Fruit fly (Drosophila melanogaster) whole organism, embryonic: ENCODE results near the gene CG14402.

Experiments
- Ada2b ChIP-seq: fragments of 200-800 bp; sonication (Bioruptor generic); IDR thresholded peaks from 2 replicates; pipeline ENCODE4 v1.3.6; 2022; ENCODE audit warnings: missing biosample characterization, missing genetic modification characterization
- Aef1 ChIP-seq: fragments of 200-800 bp; sonication (Bioruptor generic); IDR thresholded peaks from 3 replicates; pipeline ENCODE4 v1.3.6; 2022; ENCODE audit warnings: missing biosample characterization, missing genetic modification characterization
- Bgb ChIP-seq: fragments of 200-800 bp; sonication (Bioruptor generic); IDR thresholded peaks from 2 replicates; pipeline ENCODE4 v1.3.6; 2022; ENCODE audit warnings: missing biosample characterization, missing genetic modification characterization; ENCODE audit not compliant: partially characterized antibody
- CG10147 ChIP-seq: fragments of 200-800 bp; sonication (Bioruptor generic); optimal IDR thresholded peaks from 2 replicates; lab custom pipeline; 2019; ENCODE audit warnings: missing biosample characterization, mild to moderate bottlenecking, missing genetic modification characterization, moderate library complexity
- CG10431 ChIP-seq: fragments of 200-800 bp; sonication (Bioruptor generic); optimal IDR thresholded peaks from 3 replicates; lab custom pipeline; 2018; ENCODE audit warnings: missing biosample characterization, mild to moderate bottlenecking, missing genetic modification characterization
- CG10543 ChIP-seq: fragments of 200-800 bp; sonication (Bioruptor generic); optimal IDR thresholded peaks from 3 replicates; lab custom pipeline; 2017; ENCODE audit warnings: missing biosample characterization, mild to moderate bottlenecking, missing genetic modification characterization, moderate library complexity
- CG12236 ChIP-seq: fragments of 200-800 bp; sonication (Bioruptor generic); optimal IDR thresholded peaks from 2 replicates; lab custom pipeline; 2016; ENCODE audit warnings: missing biosample characterization, missing genetic modification characterization
- CG1233 ChIP-seq: fragments of 200-800 bp; sonication (Bioruptor generic); optimal IDR thresholded peaks from 4 replicates; lab custom pipeline; 2018; ENCODE audit warnings: missing biosample characterization, mild to moderate bottlenecking, missing genetic modification characterization
- CG17361 ChIP-seq: fragments of 200-800 bp; sonication (Bioruptor generic); IDR thresholded peaks from 3 replicates; pipeline ENCODE4 v1.3.6; 2022; ENCODE audit warnings: missing biosample characterization, missing genetic modification characterization
- CG18619 ChIP-seq: fragments of 200-800 bp; sonication (Bioruptor generic); optimal IDR thresholded peaks from 3 replicates; lab custom pipeline; 2017; ENCODE audit warnings: missing biosample characterization, mild to moderate bottlenecking, missing genetic modification characterization
- CG2199 ChIP-seq: fragments of 200-800 bp; sonication (Bioruptor generic); IDR thresholded peaks from 3 replicates; pipeline ENCODE4 v1.3.6; 2022; ENCODE audit warnings: missing biosample characterization, missing genetic modification characterization
- CG31224 ChIP-seq: fragments of 200-800 bp; sonication (Bioruptor generic); IDR thresholded peaks from 2 replicates; pipeline ENCODE4 v1.3.6; 2022; ENCODE audit warnings: missing biosample characterization, missing genetic modification characterization
- CG32532 ChIP-seq: fragments of 200-800 bp; sonication (Bioruptor generic); IDR thresholded peaks from 2 replicates; pipeline ENCODE4 v1.3.6; 2022; ENCODE audit warnings: missing biosample characterization, missing genetic modification characterization
- CG32772 ChIP-seq: fragments of 200-800 bp; sonication (Bioruptor generic); IDR thresholded peaks from 2 replicates; pipeline ENCODE4 v1.3.6; 2022; ENCODE audit warnings: missing biosample characterization, missing genetic modification characterization
- CG33213 ChIP-seq: fragments of 200-800 bp; sonication (Bioruptor generic); optimal IDR thresholded peaks from 3 replicates; lab custom pipeline; 2016; ENCODE audit warnings: missing biosample characterization, missing genetic modification characterization
- CG4404 ChIP-seq: fragments of 200-800 bp; sonication (Bioruptor generic); IDR thresholded peaks from 2 replicates; pipeline ENCODE4 v1.3.6; 2022; ENCODE audit warnings: missing biosample characterization, missing genetic modification characterization
- CG9437 ChIP-seq: fragments of 200-800 bp; sonication (Bioruptor generic); optimal IDR thresholded peaks from 2 replicates; lab custom pipeline; 2018; ENCODE audit warnings: missing biosample characterization, mild to moderate bottlenecking, missing genetic modification characterization
- CTCF ChIP-seq: fragments of 200-800 bp; sonication (Bioruptor generic); optimal IDR thresholded peaks from 2 replicates; lab custom pipeline; 2017; ENCODE audit warnings: missing biosample characterization, mild to moderate bottlenecking, missing genetic modification characterization, moderate library complexity
- CkIIα-i1 ChIP-seq: fragments of 200-800 bp; sonication (Bioruptor generic); IDR thresholded peaks from 2 replicates; pipeline ENCODE4 v1.3.6; 2022; ENCODE audit warnings: missing biosample characterization, missing genetic modification characterization
- Doc3 ChIP-seq: fragments of 200-800 bp; sonication (Bioruptor generic); IDR thresholded peaks from 3 replicates; pipeline ENCODE4 v1.3.6; 2022; ENCODE audit warnings: missing biosample characterization, missing genetic modification characterization; ENCODE audit not compliant: partially characterized antibody
- Drgx ChIP-seq: fragments of 200-800 bp; sonication (Bioruptor generic); IDR thresholded peaks from 2 replicates; pipeline ENCODE4 v1.3.6; 2022; ENCODE audit warnings: missing biosample characterization, missing genetic modification characterization
- Ets97D ChIP-seq: fragments of 200-800 bp; sonication (Bioruptor generic); optimal IDR thresholded peaks from 3 replicates; lab custom pipeline; 2016; ENCODE audit warnings: missing biosample characterization, missing genetic modification characterization
- Fer1 ChIP-seq: fragments of 200-800 bp; sonication (Bioruptor generic); optimal IDR thresholded peaks from 2 replicates; lab custom pipeline; 2017; ENCODE audit warnings: missing biosample characterization, mild to moderate bottlenecking, missing genetic modification characterization
- Fer3 ChIP-seq: fragments of 200-800 bp; sonication (Bioruptor generic); optimal IDR thresholded peaks from 2 replicates; lab custom pipeline; 2018; ENCODE audit warnings: missing biosample characterization, mild to moderate bottlenecking, missing genetic modification characterization, moderate library complexity
- H15 ChIP-seq: fragments of 200-800 bp; sonication (Bioruptor generic); IDR thresholded peaks from 3 replicates; pipeline ENCODE4 v1.3.6; 2022; ENCODE audit warnings: missing biosample characterization, missing genetic modification characterization
- HmgZ ChIP-seq: fragments of 200-800 bp; sonication (Bioruptor generic); optimal IDR thresholded peaks from 2 replicates; lab custom pipeline; 2018; ENCODE audit warnings: missing biosample characterization, mild to moderate bottlenecking, missing genetic modification characterization
- Med ChIP-seq: fragments of 200-800 bp; sonication (Bioruptor generic); peaks from one replicate; lab custom pipeline; 2016; ENCODE audit warnings: missing biosample characterization, missing genetic modification characterization, mild to moderate bottlenecking, inconsistent platforms, moderate library complexity
- NFAT ChIP-seq: fragments of 200-800 bp; sonication (Bioruptor generic); IDR thresholded peaks from 2 replicates; pipeline ENCODE4 v1.3.6; 2022; ENCODE audit warnings: missing biosample characterization, missing genetic modification characterization
- NK7.1 ChIP-seq: fragments of 200-800 bp; sonication (Bioruptor generic); optimal IDR thresholded peaks from 3 replicates; lab custom pipeline; 2016; ENCODE audit warnings: missing biosample characterization, missing genetic modification characterization
- NfI ChIP-seq: fragments of 200-800 bp; sonication (Bioruptor generic); optimal IDR thresholded peaks from 3 replicates; lab custom pipeline; 2018; ENCODE audit warnings: missing biosample characterization, mild to moderate bottlenecking, missing genetic modification characterization, moderate library complexity
- PHDP ChIP-seq: fragments of 200-800 bp; sonication (Bioruptor generic); optimal IDR thresholded peaks from 3 replicates; lab custom pipeline; 2018; ENCODE audit warnings: missing biosample characterization, mild to moderate bottlenecking, missing genetic modification characterization, moderate library complexity
- Xbp1 ChIP-seq: fragments of 200-800 bp; sonication (Bioruptor generic); optimal IDR thresholded peaks from 3 replicates; lab custom pipeline; 2016; ENCODE audit warnings: missing biosample characterization, mild to moderate bottlenecking, missing genetic modification characterization
- br ChIP-seq: fragments of >200 bp; optimal IDR thresholded peaks from 2 replicates; lab custom pipeline; 2017
- cg ChIP-seq: fragments of 200-800 bp; sonication (Bioruptor generic); optimal IDR thresholded peaks from 3 replicates; lab custom pipeline; 2019; ENCODE audit warnings: missing biosample characterization, mild to moderate bottlenecking, missing genetic modification characterization, moderate library complexity
- cwo ChIP-seq: fragments of 200-800 bp; sonication (Bioruptor generic); optimal IDR thresholded peaks from 3 replicates; lab custom pipeline; 2017; ENCODE audit warnings: missing biosample characterization, missing genetic modification characterization, mild to moderate bottlenecking, moderate library complexity, missing genetic modification reagents
- dati ChIP-seq: fragments of 200-800 bp; sonication (Bioruptor generic); IDR thresholded peaks from 2 replicates; pipeline ENCODE4 v1.3.6; 2022; ENCODE audit warnings: missing biosample characterization, missing genetic modification characterization
- disco-r ChIP-seq: fragments of 200-800 bp; sonication (Bioruptor generic); optimal IDR thresholded peaks from 2 replicates; lab custom pipeline; 2016; ENCODE audit warnings: missing biosample characterization, missing genetic modification characterization
- dmrt11E ChIP-seq: fragments of 200-800 bp; sonication (Bioruptor generic); optimal IDR thresholded peaks from 3 replicates; lab custom pipeline; 2018; ENCODE audit warnings: missing biosample characterization, mild to moderate bottlenecking, missing genetic modification characterization, moderate library complexity
- eve ChIP-seq, 2 experiments: fragments of >200 bp; optimal IDR thresholded peaks; 2 replicates each; lab custom pipeline; 2017; ENCODE audit warnings: missing biosample characterization in 2 of 2, missing genetic modification characterization in 2 of 2
- exex ChIP-seq: fragments of 200-800 bp; sonication (Bioruptor generic); optimal IDR thresholded peaks from 4 replicates; lab custom pipeline; 2018; ENCODE audit warnings: missing biosample characterization, mild to moderate bottlenecking, missing genetic modification characterization, moderate library complexity
- gce ChIP-seq: fragments of 200-800 bp; sonication (Bioruptor generic); IDR thresholded peaks from 3 replicates; pipeline ENCODE4 v1.3.6; 2022; ENCODE audit warnings: missing biosample characterization, missing genetic modification characterization
- gfzf ChIP-seq: fragments of 200-800 bp; sonication (Bioruptor generic); optimal IDR thresholded peaks from 2 replicates; lab custom pipeline; 2016; ENCODE audit warnings: missing biosample characterization, mild to moderate bottlenecking, missing genetic modification characterization, moderate library complexity
- hkb ChIP-seq, 2 experiments: fragments of 200-800 bp in 1 of 2; fragments of >200 bp in 1 of 2; sonication (Bioruptor generic) in 1 of 2; IDR thresholded peaks in 1 of 2; optimal IDR thresholded peaks in 1 of 2; 2 replicates each; pipeline versions ENCODE4 v1.3.6 to Lab custom; 2017 to 2022; ENCODE audit warnings: missing biosample characterization in 1 of 2, missing genetic modification characterization in 1 of 2
- ken ChIP-seq: fragments of 200-800 bp; sonication (Bioruptor generic); IDR thresholded peaks from 3 replicates; pipeline ENCODE4 v1.3.6; 2022; ENCODE audit warnings: missing biosample characterization, missing genetic modification characterization
- klu ChIP-seq: fragments of 200-800 bp; sonication (Bioruptor generic); IDR thresholded peaks from 2 replicates; pipeline ENCODE4 v1.3.6; 2022; ENCODE audit warnings: missing biosample characterization, missing genetic modification characterization
- pan ChIP-seq, 4 experiments: fragments of >200 bp in 3 of 4; fragments of 200-800 bp in 1 of 4; sonication (Bioruptor generic) in 1 of 4; optimal IDR thresholded peaks in 3 of 4; IDR thresholded peaks in 1 of 4; 2 replicates each; pipeline versions ENCODE4 v1.3.6 to Lab custom; 2017 to 2022; ENCODE audit warnings: missing biosample characterization in 2 of 4, missing genetic modification characterization in 2 of 4, mixed read lengths in 1 of 4
- schlank ChIP-seq: fragments of 200-800 bp; sonication (Bioruptor generic); optimal IDR thresholded peaks from 2 replicates; lab custom pipeline; 2018; ENCODE audit warnings: missing biosample characterization, mild to moderate bottlenecking, missing genetic modification characterization
- sens-2 ChIP-seq: fragments of 200-800 bp; sonication (Bioruptor generic); IDR thresholded peaks from 2 replicates; pipeline ENCODE4 v1.3.6; 2022; ENCODE audit warnings: missing biosample characterization, missing genetic modification characterization
- tna ChIP-seq: fragments of 200-800 bp; sonication (Bioruptor generic); IDR thresholded peaks from 2 replicates; pipeline ENCODE4 v1.3.6; 2022; ENCODE audit warnings: missing biosample characterization, missing genetic modification characterization; ENCODE audit not compliant: partially characterized antibody
- wor ChIP-seq: fragments of 200-800 bp; sonication (Bioruptor generic); IDR thresholded peaks from 2 replicates; pipeline ENCODE4 v1.3.6; 2022; ENCODE audit warnings: missing biosample characterization, missing genetic modification characterization

CG14402 gene

DNA sequence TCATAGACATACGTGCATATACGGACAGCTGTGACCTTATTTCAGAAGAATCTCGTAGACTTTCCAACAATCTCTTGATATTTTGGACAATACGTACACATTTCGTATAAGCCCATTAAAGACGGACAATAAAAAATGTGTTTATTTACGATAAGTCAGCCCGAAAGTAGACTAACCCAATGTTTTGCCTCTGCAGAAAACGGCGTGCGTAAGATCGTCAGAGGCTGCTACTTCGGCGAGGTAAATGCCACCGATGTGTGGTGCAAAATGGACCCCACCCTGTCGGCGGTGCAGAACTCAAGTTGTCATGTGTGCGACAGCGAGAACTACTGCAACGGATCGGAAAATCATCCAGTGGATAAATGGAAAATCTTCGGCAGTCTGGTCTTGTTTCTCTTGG lies 19.8 kb downstream of the CG14402 start:
- TF ChIP-seq Med (peak; percentile 31), CG2199 (peak; percentile 93), Ets97D (GFP tag; lab: Kevin White, UChicago) (no peak), CG9437 (GFP tag; lab: Kevin White, UChicago) (peak; percentile 2), CG18619 (GFP tag; lab: Kevin White, UChicago) (no peak), HmgZ (tag; lab: Kevin White, UChicago) (peak; percentile 9), CTCF (GFP tag; lab: Kevin White, UChicago) (peak; percentile 26), NFAT (GFP tag; lab: Robert Waterston, UW) (no peak)

- no peak for TF ChIP-seq CG12236
- no peak for TF ChIP-seq br (lab: Kevin White, UChicago)
- no peak for TF ChIP-seq CG31224 (GFP tag; lab: Robert Waterston, UW)
- TF ChIP-seq Doc3 = no peak
- TF ChIP-seq NfI = no peak
- TF ChIP-seq CG32772 = no peak
- no peak for TF ChIP-seq Ada2b (GFP tag; lab: Robert Waterston, UW)
- TF ChIP-seq cg (GFP tag; lab: Kevin White, UChicago) = no peak
- no peak for TF ChIP-seq schlank (tag; lab: Kevin White, UChicago)
- TF ChIP-seq tna (GFP tag; lab: Robert Waterston, UW) = no peak
- peak; percentile 41 for TF ChIP-seq cwo (GFP tag; lab: Kevin White, UChicago)
- no peak for TF ChIP-seq CG4404
- TF ChIP-seq CG17361 (GFP tag; lab: Robert Waterston, UW) = no peak
- TF ChIP-seq NK7.1 (GFP tag; lab: Kevin White, UChicago) = no peak
- no peak for TF ChIP-seq CG33213 (GFP tag; lab: Kevin White, UChicago)
- peak; percentile 39; the same call in 1 of the 2 replicates for TF ChIP-seq Drgx
- TF ChIP-seq exex = no peak
- TF ChIP-seq H15 (GFP tag; lab: Robert Waterston, UW) = no peak
- peak; percentile 72 for TF ChIP-seq CG10543 (GFP tag; lab: Kevin White, UChicago)
- TF ChIP-seq hkb (optimal IDR thresholded peaks at IDR 0.05; lab: Kevin White, UChicago) = no peak
- 0 out of 2 replicates have a peak, but pooled peaks have one; percentile 25 for TF ChIP-seq hkb (GFP tag; IDR thresholded peaks at IDR 0.05; lab: Robert Waterston, UW)
- TF ChIP-seq CkIIα-i1 = no peak
- TF ChIP-seq ken = no peak
- TF ChIP-seq klu (GFP tag; lab: Robert Waterston, UW) = no peak
- no peak for TF ChIP-seq pan (optimal IDR thresholded peaks at IDR 0.05; lab: Kevin White, UChicago)
- TF ChIP-seq pan (GFP tag; optimal IDR thresholded peaks at IDR 0.05 in 1 of 2, IDR thresholded peaks at IDR 0.05 in 1 of 2) = peak in 1 of 2 experiments; percentile 25
- TF ChIP-seq gce = no peak
- TF ChIP-seq CG10431 = no peak
- no peak for TF ChIP-seq dati (GFP tag; lab: Robert Waterston, UW)
- no peak for TF ChIP-seq NFAT (GFP tag; lab: Robert Waterston, UW)
- 0 out of 2 replicates have a peak, but pooled peaks have one; percentile 14 for TF ChIP-seq CG32532
- no peak for TF ChIP-seq dmrt11E (tag; lab: Kevin White, UChicago)
- no peak for TF ChIP-seq disco-r (GFP tag; lab: Kevin White, UChicago)
- peak; percentile 26; the same call in 1 of the 2 replicates for TF ChIP-seq Bgb
- no peak for TF ChIP-seq Xbp1
- no peak for TF ChIP-seq eve (GFP tag; optimal IDR thresholded peaks at IDR 0.05; lab: Kevin White, UChicago)
- no peak for TF ChIP-seq CG10147
- TF ChIP-seq Fer3 (tag; lab: Kevin White, UChicago) = no peak
- TF ChIP-seq CG1233 (GFP tag; lab: Kevin White, UChicago) = no peak
- TF ChIP-seq PHDP = no peak
- TF ChIP-seq wor (GFP tag; lab: Robert Waterston, UW) = no peak
- no peak for TF ChIP-seq Aef1 (GFP tag; lab: Robert Waterston, UW)
- TF ChIP-seq gfzf (GFP tag; lab: Kevin White, UChicago) = no peak
- TF ChIP-seq Fer1 (GFP tag; lab: Kevin White, UChicago) = no peak
- TF ChIP-seq sens-2 (GFP tag; lab: Robert Waterston, UW) = no peak
Observed at dm6 chr2L:20869804-20870295, 20.8 kb downstream of the CG14402 start, which contains the start of gene CG14401. Gene CG14401 (plus strand): TSS chr2L:20869854.
